Worm (Caenorhabditis elegans) whole organism, early embryonic: Measurements from ENCODE around the gene wht-5.

Experiments used
- B0310.2 ChIP-seq: sonication (generic microtip); optimal IDR thresholded peaks from 2 replicates; lab custom pipeline; 2016; ENCODE audit warnings: mild to moderate bottlenecking, missing genetic modification characterization, missing compliant biosample characterization
- ama-1 ChIP-seq: fragments of 150-350 bp; optimal IDR thresholded peaks from 2 replicates; lab custom pipeline; 2014
- hnd-1 ChIP-seq: sonication (generic microtip); optimal IDR thresholded peaks from 2 replicates; lab custom pipeline; 2016; ENCODE audit warnings: missing genetic modification characterization, missing compliant biosample characterization

DNA sequence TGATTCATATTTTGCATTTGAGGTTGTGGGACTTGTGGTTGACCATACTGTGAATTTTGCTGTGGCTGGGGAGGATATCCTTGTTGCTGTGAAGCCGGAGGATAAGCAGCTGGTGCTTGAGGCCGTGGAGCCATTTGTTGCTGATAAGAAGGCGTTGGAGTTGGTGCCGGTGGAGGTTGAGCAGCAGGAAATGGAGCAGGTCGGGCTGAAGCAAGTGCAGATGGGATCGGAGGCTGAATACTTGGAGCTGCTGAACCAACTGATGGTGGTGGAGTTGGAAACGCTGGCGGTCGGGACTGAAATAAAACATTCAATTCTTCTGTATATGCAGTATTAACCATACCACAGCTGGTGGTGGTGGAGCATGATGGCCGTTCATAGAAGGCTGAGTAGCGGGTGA lies 22.6 kb downstream of the wht-5 start:
- no peak for TF ChIP-seq ama-1
- TF ChIP-seq B0310.2 (tag; lab: Kevin White, UChicago) = no peak
- no peak for TF ChIP-seq hnd-1 (tag; lab: Kevin White, UChicago)
